Worm (Caenorhabditis elegans): Measurements from ENCODE around the gene daf-37.

daf-37 gene

ce11 chrII:6219346-6219745, 11.3 kb upstream of the daf-37 start, which contains the start of gene mks-2:
Gene mks-2 (minus strand): TSS chrII:6219446.
- TF ChIP-seq pqm-1 (tag; optimal IDR thresholded peaks at IDR 0.05): no peak
- no peak for TF ChIP-seq ztf-4 (tag; optimal IDR thresholded peaks at IDR 0.05)
- no peak for TF ChIP-seq egl-13 (tag; optimal IDR thresholded peaks at IDR 0.05)
- no peak for TF ChIP-seq nhr-237 (tag; optimal IDR thresholded peaks at IDR 0.05)
- no peak for TF ChIP-seq hlh-4 (tag; optimal IDR thresholded peaks at IDR 0.05)
- TF ChIP-seq swsn-7 (tag; optimal IDR thresholded peaks at IDR 0.05): no peak
- no peak for TF ChIP-seq sox-4 (tag; optimal IDR thresholded peaks at IDR 0.05)
- no peak for TF ChIP-seq fkh-4 (tag; optimal IDR thresholded peaks at IDR 0.05; ENCODE audit: borderline replicate concordance)
- TF ChIP-seq nhr-76 (tag; optimal IDR thresholded peaks at IDR 0.05): no peak
- no peak for TF ChIP-seq fos-1 (tag; optimal IDR thresholded peaks at IDR 0.05)

ce11 chrII:6207252-6207651, 764 bp downstream of the daf-37 start:
- TF ChIP-seq hlh-17 (GFP tag; optimal IDR thresholded peaks at IDR 0.05; ENCODE audit: borderline replicate concordance) (no peak), lin-14 (GFP tag; optimal IDR thresholded peaks at IDR 0.05) (peak; percentile 37), fkh-10 (GFP tag; optimal IDR thresholded peaks at IDR 0.05) (peak; percentile 94)

- TF ChIP-seq alr-1 (tag; optimal IDR thresholded peaks at IDR 0.05; ENCODE audit: borderline replicate concordance) (no peak), unc-86 (tag; optimal IDR thresholded peaks at IDR 0.05) (no peak), skn-1 (tag; optimal IDR thresholded peaks at IDR 0.05) (no peak), pag-3 (tag; optimal IDR thresholded peaks at IDR 0.05; ENCODE audit: borderline replicate concordance, insufficient read depth) (no peak), mep-1 (tag; optimal IDR thresholded peaks at IDR 0.05) (no peak), ceh-82 (tag; optimal IDR thresholded peaks at IDR 0.05) (no peak), ceh-63 (GFP tag; optimal IDR thresholded peaks at IDR 0.05) (no peak), egl-27 (tag; optimal IDR thresholded peaks at IDR 0.05) (no peak), egl-13 (tag; optimal IDR thresholded peaks at IDR 0.05) (no peak), sptf-1 (tag; optimal IDR thresholded peaks at IDR 0.05) (no peak), ces-1 (GFP tag; optimal IDR thresholded peaks at IDR 0.05) (no peak), dsc-1 (tag; optimal IDR thresholded peaks at IDR 0.05) (no peak), unc-130 (tag; optimal IDR thresholded peaks at IDR 0.05) (no peak), ztf-11 (tag; optimal IDR thresholded peaks at IDR 0.05) (no peak), hpl-2 (GFP tag; optimal IDR thresholded peaks at IDR 0.05) (no peak), hlh-4 (tag; optimal IDR thresholded peaks at IDR 0.05) (no peak), tbx-2 (tag; optimal IDR thresholded peaks at IDR 0.05) (no peak)
These were observed 5.1 kb downstream of the daf-37 start, which contains the start of gene C30B5.17 for ce11 chrII:6202910-6203309. Gene C30B5.17 (minus strand): TSS chrII:6203010.

ce11 chrII:6199010-6199409, 9.0 kb downstream of the daf-37 start:
- TF ChIP-seq efl-1 (optimal IDR thresholded peaks at IDR 0.05): no peak
- peak in 1 of 2 experiments; percentile 69 for TF ChIP-seq efl-1 (GFP tag; optimal IDR thresholded peaks at IDR 0.05 in 1 of 2)
- no peak for TF ChIP-seq nhr-20 (tag; optimal IDR thresholded peaks at IDR 0.05)
- no peak for TF ChIP-seq nhr-237 (tag; optimal IDR thresholded peaks at IDR 0.05)

ce11 chrII:6198468-6198867, 9.5 kb downstream of the daf-37 start, which contains the start of gene szy-4:
Gene szy-4 (plus strand): TSS chrII:6198696.
- TF ChIP-seq C34B4.2 (tag; optimal IDR thresholded peaks at IDR 0.05): no peak
- TF ChIP-seq unc-62 (GFP tag; optimal IDR thresholded peaks at IDR 0.05): no peak
- TF ChIP-seq dsc-1 (tag; optimal IDR thresholded peaks at IDR 0.05): no peak
- TF ChIP-seq irx-1 (tag; optimal IDR thresholded peaks at IDR 0.05): no peak
- no peak for TF ChIP-seq elt-2 (tag; optimal IDR thresholded peaks at IDR 0.05)
- no peak for TF ChIP-seq grh-1 (GFP tag; IDR thresholded peaks at IDR 0.05)

All from whole organism, L1 larva.